Fruit fly (Drosophila melanogaster): ENCODE measurements around the gene SdhD.

The SdhD gene

dm6 chr3R:23726740-23727139, 33.7 kb downstream of the SdhD start (continued):
- peak; percentile 31 for TF ChIP-seq CG8388 (GFP tag; optimal IDR thresholded peaks at IDR 0.05)
- TF ChIP-seq CG1529 (GFP tag; optimal IDR thresholded peaks at IDR 0.05): no peak
- TF ChIP-seq Hand (GFP tag; optimal IDR thresholded peaks at IDR 0.05): peak; percentile 86
- no peak for TF ChIP-seq pita (GFP tag; optimal IDR thresholded peaks at IDR 0.05)
- peak; percentile 66; the same call in 1 of the 3 replicates for TF ChIP-seq so (GFP tag; IDR thresholded peaks at IDR 0.05)
- peak; percentile 75; the same call in 2 of the 3 replicates for TF ChIP-seq CG11456 (GFP tag; IDR thresholded peaks at IDR 0.05)
- TF ChIP-seq Ravus (GFP tag; IDR thresholded peaks at IDR 0.05): peak; percentile 55
- no peak for TF ChIP-seq nerfin-2 (GFP tag; IDR thresholded peaks at IDR 0.05; ENCODE audit: partially characterized antibody)
- TF ChIP-seq TFAM (GFP tag; optimal IDR thresholded peaks at IDR 0.05): no peak
- TF ChIP-seq fd96Cb (tag; optimal IDR thresholded peaks at IDR 0.05): peak; percentile 49
- TF ChIP-seq CG8478 (optimal IDR thresholded peaks at IDR 0.05): no peak
- peak; percentile 47 for TF ChIP-seq pum (GFP tag; optimal IDR thresholded peaks at IDR 0.05)
- no peak for TF ChIP-seq Atf3 (GFP tag; optimal IDR thresholded peaks at IDR 0.05)
- TF ChIP-seq sisA (GFP tag; IDR thresholded peaks at IDR 0.05): peak; percentile 72
- peak; percentile 82 for TF ChIP-seq CG12769 (tag; optimal IDR thresholded peaks at IDR 0.05)
- TF ChIP-seq Usf (GFP tag; optimal IDR thresholded peaks at IDR 0.05): peak; percentile 64
- TF ChIP-seq bsh (GFP tag; optimal IDR thresholded peaks at IDR 0.05): peak; percentile 15 to 69
- peak; percentile 86 for TF ChIP-seq zfh2 (GFP tag; optimal IDR thresholded peaks at IDR 0.05)
- TF ChIP-seq Fer1 (GFP tag; optimal IDR thresholded peaks at IDR 0.05): peak; percentile 90
- peak; percentile 72 for TF ChIP-seq CG18011 (GFP tag; optimal IDR thresholded peaks at IDR 0.05)
- peak; percentile 23 for TF ChIP-seq CG9437 (GFP tag; optimal IDR thresholded peaks at IDR 0.05)
- peak; percentile 83 for TF ChIP-seq CG12391 (tag; optimal IDR thresholded peaks at IDR 0.05)
- TF ChIP-seq chn (GFP tag; optimal IDR thresholded peaks at IDR 0.05): peak; percentile 35
- peak; percentile 45 for TF ChIP-seq disco-r (GFP tag; optimal IDR thresholded peaks at IDR 0.05)
- TF ChIP-seq CG6272 (GFP tag; IDR thresholded peaks at IDR 0.05): peak; percentile 43; the same call in 1 of the 2 replicates
- peak; percentile 40; the same call in 1 of the 2 replicates for TF ChIP-seq CG43689 (GFP tag; IDR thresholded peaks at IDR 0.05)
- TF ChIP-seq CG2678 (tag; optimal IDR thresholded peaks at IDR 0.05): peak; percentile 90
- TF ChIP-seq Scr (GFP tag; IDR thresholded peaks at IDR 0.05; ENCODE audit: partially characterized antibody): no peak
- TF ChIP-seq seq (GFP tag; IDR thresholded peaks at IDR 0.05): peak; percentile 80
- peak; percentile 28 for TF ChIP-seq CG15696 (tag; optimal IDR thresholded peaks at IDR 0.05)
- peak; percentile 67 for TF ChIP-seq B-H1 (GFP tag; IDR thresholded peaks at IDR 0.05)
- no peak for TF ChIP-seq gt (GFP tag; IDR thresholded peaks at IDR 0.05)
- TF ChIP-seq CG13775 (GFP tag; optimal IDR thresholded peaks at IDR 0.05): peak; percentile 81
- TF ChIP-seq ato (GFP tag; IDR thresholded peaks at IDR 0.05; ENCODE audit: partially characterized antibody): no peak
- peak; percentile 82 for TF ChIP-seq bcd (GFP tag; optimal IDR thresholded peaks at IDR 0.05)
- 0 out of 2 replicates have a peak, but pooled peaks have one; percentile 46 for TF ChIP-seq Awh (GFP tag; IDR thresholded peaks at IDR 0.05)
- no peak for TF ChIP-seq pros (GFP tag; optimal IDR thresholded peaks at IDR 0.05)
- peak; percentile 9 for TF ChIP-seq psq (GFP tag; optimal IDR thresholded peaks at IDR 0.05)
- TF ChIP-seq CG11723 (GFP tag; optimal IDR thresholded peaks at IDR 0.05): peak; percentile 36
- TF ChIP-seq gfzf (GFP tag; optimal IDR thresholded peaks at IDR 0.05): no peak
- TF ChIP-seq crol (GFP tag; IDR thresholded peaks at IDR 0.05): no peak
- TF ChIP-seq tin (GFP tag; optimal IDR thresholded peaks at IDR 0.05): peak; percentile 55
- TF ChIP-seq sc (optimal IDR thresholded peaks at IDR 0.05): no peak
- no peak for TF ChIP-seq sc (GFP tag; optimal IDR thresholded peaks at IDR 0.05)
- peak; percentile 73 for TF ChIP-seq Side (GFP tag; optimal IDR thresholded peaks at IDR 0.05)
- TF ChIP-seq ara (GFP tag; IDR thresholded peaks at IDR 0.05): 0 out of 2 replicates have a peak, but pooled peaks have one; percentile 35
- TF ChIP-seq slbo (GFP tag; IDR thresholded peaks at IDR 0.05): peak; percentile 92
- TF ChIP-seq chif (GFP tag; optimal IDR thresholded peaks at IDR 0.05): peak; percentile 45 to 57
- peak; percentile 12 for TF ChIP-seq mirr (GFP tag; optimal IDR thresholded peaks at IDR 0.05)
- peak; percentile 16 for TF ChIP-seq CG33213 (GFP tag; optimal IDR thresholded peaks at IDR 0.05)
- no peak for TF ChIP-seq Sin3A (optimal IDR thresholded peaks at IDR 0.05)
- no peak for TF ChIP-seq CG13287 (GFP tag; IDR thresholded peaks at IDR 0.05; ENCODE audit: partially characterized antibody)

Data from whole organism, embryonic.